Worm (Caenorhabditis elegans) whole organism, L4 larva: ENCODE results near the gene C24H10.2.

Experiments used
- ama-1 ChIP-seq: fragments of 150-350 bp; optimal IDR thresholded peaks from 2 replicates; lab custom pipeline; 2014; ENCODE audit warnings: inconsistent platforms, mixed read lengths
- pqm-1 ChIP-seq: sonication (generic microtip); optimal IDR thresholded peaks from 2 replicates; lab custom pipeline; 2017; ENCODE audit warnings: missing biosample characterization, missing genetic modification characterization

DNA sequence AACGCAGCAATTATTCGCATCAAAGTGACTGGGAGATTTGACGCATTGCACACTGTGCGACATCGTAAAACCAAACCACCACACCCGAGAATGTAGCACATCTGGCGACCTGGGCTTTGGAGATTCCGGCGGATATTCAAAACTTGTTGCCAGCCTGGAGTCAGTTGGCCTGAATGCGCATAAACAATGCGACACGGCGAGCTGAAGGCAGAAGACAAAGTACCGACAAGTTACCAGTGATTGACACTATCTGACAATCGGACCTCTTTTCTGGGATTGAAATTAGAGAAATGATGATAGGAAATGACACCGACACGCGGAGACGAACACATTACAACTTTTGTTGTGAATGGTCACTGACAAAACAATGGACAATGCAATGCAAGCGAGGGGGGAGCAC is 25.6 kb upstream of the C24H10.2 start:
- no peak for TF ChIP-seq ama-1 (lab: Kevin White, UChicago)
- TF ChIP-seq pqm-1 (tag; lab: Kevin White, UChicago): no peak
